Worm (Caenorhabditis elegans): ENCODE data around the gene R07E5.17.

R07E5.17 gene

ce11 chrIII:4370585-4370984, 33.7 kb downstream of the R07E5.17 start, which contains the start of gene ckb-3:
Gene ckb-3 (plus strand): TSS chrIII:4370885.
- TF ChIP-seq lsy-2 (tag; optimal IDR thresholded peaks at IDR 0.05) (no peak), ceh-88 (GFP tag; IDR thresholded peaks at IDR 0.05) (no peak), fkh-4 (tag; optimal IDR thresholded peaks at IDR 0.05; ENCODE audit: borderline replicate concordance) (no peak), ets-5 (GFP tag; IDR thresholded peaks at IDR 0.05) (no peak), blmp-1 (tag; optimal IDR thresholded peaks at IDR 0.05) (no peak), nhr-12 (tag; optimal IDR thresholded peaks at IDR 0.05) (no peak), jun-1 (tag; optimal IDR thresholded peaks at IDR 0.05) (no peak), nhr-47 (tag; optimal IDR thresholded peaks at IDR 0.05) (no peak), mdl-1 (tag; optimal IDR thresholded peaks at IDR 0.05) (no peak), ceh-63 (GFP tag; optimal IDR thresholded peaks at IDR 0.05) (no peak), ceh-82 (tag; optimal IDR thresholded peaks at IDR 0.05) (no peak)

- TF ChIP-seq snu-23 (GFP tag; optimal IDR thresholded peaks at IDR 0.05) (peak; percentile 45), nhr-20 (tag; optimal IDR thresholded peaks at IDR 0.05) (peak; percentile 36), lir-3 (tag; optimal IDR thresholded peaks at IDR 0.05; ENCODE audit: poor library complexity) (peak; percentile 27), nhr-47 (tag; optimal IDR thresholded peaks at IDR 0.05) (peak; percentile 51), C16A3.4 (tag; optimal IDR thresholded peaks at IDR 0.05) (peak; percentile 13), mdl-1 (tag; optimal IDR thresholded peaks at IDR 0.05) (peak in 1 of 2 experiments; percentile 14), aly-2 (tag; optimal IDR thresholded peaks at IDR 0.05) (peak; percentile 35), xbp-1 (tag; optimal IDR thresholded peaks at IDR 0.05) (peak; percentile 28), lin-35 (GFP tag; optimal IDR thresholded peaks at IDR 0.05) (peak in 1 of 2 experiments; percentile 26), dsc-1 (tag; optimal IDR thresholded peaks at IDR 0.05) (peak; percentile 44), lsy-2 (tag; optimal IDR thresholded peaks at IDR 0.05) (peak in 1 of 2 experiments; percentile 57), jun-1 (tag; optimal IDR thresholded peaks at IDR 0.05) (peak; percentile 17), tbx-2 (tag; optimal IDR thresholded peaks at IDR 0.05) (peak; percentile 24), nhr-71 (tag; optimal IDR thresholded peaks at IDR 0.05) (peak; percentile 61), efl-1 (optimal IDR thresholded peaks at IDR 0.05) (peak in 1 of 2 experiments; percentile 9), efl-1 (GFP tag; optimal IDR thresholded peaks at IDR 0.05 in 1 of 2) (peak in 1 of 2 experiments; percentile 70), nhr-90 (tag; optimal IDR thresholded peaks at IDR 0.05; ENCODE audit: poor library complexity) (peak; percentile 37), swsn-7 (tag; optimal IDR thresholded peaks at IDR 0.05) (peak; percentile 21), nhr-19 (GFP tag; conservative IDR thresholded peaks at IDR 0.05) (peak; percentile 68)
Measured at ce11 chrIII:4369381-4369809, 34.8 kb downstream of the R07E5.17 start.

- TF ChIP-seq nhr-71 (tag; optimal IDR thresholded peaks at IDR 0.05) (no peak), Y116A8C.19 (tag; optimal IDR thresholded peaks at IDR 0.05; ENCODE audit: borderline replicate concordance) (no peak), xbp-1 (tag; optimal IDR thresholded peaks at IDR 0.05) (peak; percentile 71), nhr-47 (tag; optimal IDR thresholded peaks at IDR 0.05) (no peak), vab-15 (tag; optimal IDR thresholded peaks at IDR 0.05) (no peak), nhr-11 (tag; optimal IDR thresholded peaks at IDR 0.05) (no peak), ets-5 (GFP tag; IDR thresholded peaks at IDR 0.05) (no peak), ztf-4 (tag; optimal IDR thresholded peaks at IDR 0.05) (no peak), dsc-1 (tag; optimal IDR thresholded peaks at IDR 0.05) (no peak)
Measured at ce11 chrIII:4367649-4368048, 36.6 kb downstream of the R07E5.17 start, which contains the start of gene ckb-2. Gene ckb-2 (plus strand): TSS chrIII:4367949.

- TF ChIP-seq nhr-47 (tag; optimal IDR thresholded peaks at IDR 0.05) (no peak), nhr-11 (tag; optimal IDR thresholded peaks at IDR 0.05) (no peak), lin-13 (GFP tag; optimal IDR thresholded peaks at IDR 0.05) (no peak), F16B12.6 (tag; optimal IDR thresholded peaks at IDR 0.05) (no peak), lin-35 (GFP tag; optimal IDR thresholded peaks at IDR 0.05) (peak in 1 of 2 experiments; percentile 18), lsy-2 (tag; optimal IDR thresholded peaks at IDR 0.05) (peak; percentile 0 to 32), dpl-1 (GFP tag; optimal IDR thresholded peaks at IDR 0.05) (peak in 1 of 3 experiments; percentile 24)
Measured at ce11 chrIII:4364974-4365373, 39.3 kb downstream of the R07E5.17 start, which contains the start of gene ckb-1. Gene ckb-1 (plus strand): TSS chrIII:4365274.

ce11 chrIII:4362332-4362731, 41.9 kb downstream of the R07E5.17 start:
- TF ChIP-seq nhr-47 (tag; optimal IDR thresholded peaks at IDR 0.05) (peak; percentile 36), xbp-1 (tag; optimal IDR thresholded peaks at IDR 0.05) (peak; percentile 3), alr-1 (tag; optimal IDR thresholded peaks at IDR 0.05; ENCODE audit: borderline replicate concordance) (no peak), nhr-19 (GFP tag; conservative IDR thresholded peaks at IDR 0.05) (peak; percentile 28), nhr-71 (tag; optimal IDR thresholded peaks at IDR 0.05) (peak; percentile 32), ets-5 (GFP tag; IDR thresholded peaks at IDR 0.05) (no peak), nhr-85 (tag) (peak; percentile 71), efl-1 (optimal IDR thresholded peaks at IDR 0.05) (peak in 1 of 2 experiments; percentile 17), efl-1 (GFP tag; optimal IDR thresholded peaks at IDR 0.05 in 1 of 2) (peak in 1 of 2 experiments; percentile 55), tbx-2 (tag; optimal IDR thresholded peaks at IDR 0.05) (no peak), lin-35 (GFP tag; optimal IDR thresholded peaks at IDR 0.05) (peak in 1 of 2 experiments; percentile 55), unc-98 (GFP tag; IDR thresholded peaks at IDR 0.05) (no peak), rnt-1 (tag; optimal IDR thresholded peaks at IDR 0.05) (peak; percentile 48), jun-1 (tag; optimal IDR thresholded peaks at IDR 0.05) (no peak), snu-23 (GFP tag; optimal IDR thresholded peaks at IDR 0.05) (peak; percentile 49), nhr-20 (tag; optimal IDR thresholded peaks at IDR 0.05) (peak; percentile 20), vab-15 (tag; optimal IDR thresholded peaks at IDR 0.05) (no peak), nhr-90 (tag; optimal IDR thresholded peaks at IDR 0.05; ENCODE audit: poor library complexity) (peak; percentile 47), hlh-17 (GFP tag; optimal IDR thresholded peaks at IDR 0.05; ENCODE audit: borderline replicate concordance) (no peak), nhr-11 (tag; optimal IDR thresholded peaks at IDR 0.05) (no peak), unc-30 (tag; optimal IDR thresholded peaks at IDR 0.05) (no peak), swsn-7 (tag; optimal IDR thresholded peaks at IDR 0.05) (peak; percentile 10)

Data from whole organism, L1 larva.